Worm (Caenorhabditis elegans): ENCODE results near the gene ZK353.3.

ZK353.3 gene

DNA sequence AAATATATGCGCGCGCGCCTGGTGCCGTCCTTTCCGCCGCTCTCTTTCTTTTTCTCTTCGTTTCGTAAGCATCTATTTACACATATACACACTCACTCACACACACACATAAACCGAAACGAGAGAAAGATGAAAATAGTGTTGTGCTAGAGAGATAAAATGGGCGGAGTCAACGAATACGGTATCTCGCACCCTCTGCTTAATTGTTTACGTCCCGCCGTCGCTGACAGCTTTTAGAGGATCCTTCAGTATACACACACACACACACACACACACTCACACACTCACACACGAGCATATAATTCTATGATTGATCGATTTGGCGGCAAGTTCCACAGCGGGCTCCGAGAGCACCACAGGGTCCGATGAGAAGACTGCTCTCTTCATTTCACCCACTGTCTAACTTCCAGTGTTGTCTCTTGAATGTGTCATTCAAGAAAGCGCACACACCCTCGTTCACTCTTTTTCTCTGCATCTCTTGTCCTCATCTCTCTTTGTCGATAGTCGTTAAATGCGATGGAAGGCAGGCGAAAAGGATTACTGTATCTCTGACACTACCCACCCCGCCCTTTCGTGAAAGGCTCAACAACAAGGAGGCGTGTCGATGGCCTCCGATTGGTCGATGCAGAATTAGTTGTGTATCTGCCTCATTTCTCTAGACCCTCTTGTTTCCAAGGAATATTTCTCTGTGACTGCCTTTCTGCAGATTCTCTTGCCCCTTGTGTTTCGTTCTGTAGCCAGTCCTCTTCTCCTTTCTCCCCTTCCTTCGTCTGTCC lies 21.6 kb downstream of the ZK353.3 start (continued):
- TF ChIP-seq pros-1 (tag; optimal IDR thresholded peaks at IDR 0.05) = peak; percentile 44
- peak; percentile 18 for TF ChIP-seq ceh-6 (GFP tag; optimal IDR thresholded peaks at IDR 0.05)
- peak; percentile 29 for TF ChIP-seq pag-3 (tag; optimal IDR thresholded peaks at IDR 0.05; ENCODE audit: borderline replicate concordance)
- peak; percentile 83 for TF ChIP-seq pha-2 (tag; optimal IDR thresholded peaks at IDR 0.05)
- TF ChIP-seq madf-2 (tag; optimal IDR thresholded peaks at IDR 0.05) = no peak
- peak; percentile 2 for TF ChIP-seq pat-9 (tag; optimal IDR thresholded peaks at IDR 0.05)
- TF ChIP-seq ceh-18 (tag; optimal IDR thresholded peaks at IDR 0.05) = peak; percentile 98
- peak; percentile 95 for TF ChIP-seq ceh-31 (tag; optimal IDR thresholded peaks at IDR 0.05)
- no peak for TF ChIP-seq K02D7.2 (tag; optimal IDR thresholded peaks at IDR 0.05)

DNA sequence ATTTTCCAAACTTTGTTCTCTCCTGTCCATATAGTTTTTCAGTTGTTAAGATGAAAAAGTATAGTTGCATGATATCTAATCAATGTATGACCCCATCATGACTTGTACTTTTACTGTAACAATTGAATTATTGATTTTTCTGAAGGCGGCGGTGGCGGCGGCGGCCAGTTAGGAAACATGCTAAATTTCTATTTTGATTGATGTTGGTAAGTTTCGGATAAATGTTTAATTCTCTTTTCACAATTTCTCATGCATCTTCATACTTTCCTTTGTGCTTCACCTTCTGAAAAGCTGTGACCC lies 22.1 kb downstream of the ZK353.3 start, which contains the start of gene sor-1:
TSS of gene sor-1 (plus strand) at position 201 of the 300 bp plus-strand sequence.
- TF ChIP-seq mec-3 (tag; optimal IDR thresholded peaks at IDR 0.05; ENCODE audit: borderline replicate concordance) = no peak
- no peak for TF ChIP-seq syd-9 (tag; optimal IDR thresholded peaks at IDR 0.05)
- no peak for TF ChIP-seq ttx-3 (tag; optimal IDR thresholded peaks at IDR 0.05)
- no peak for TF ChIP-seq elt-4 (tag; optimal IDR thresholded peaks at IDR 0.05)
- no peak for TF ChIP-seq dmd-4 (tag; optimal IDR thresholded peaks at IDR 0.05; ENCODE audit: borderline replicate concordance)

DNA sequence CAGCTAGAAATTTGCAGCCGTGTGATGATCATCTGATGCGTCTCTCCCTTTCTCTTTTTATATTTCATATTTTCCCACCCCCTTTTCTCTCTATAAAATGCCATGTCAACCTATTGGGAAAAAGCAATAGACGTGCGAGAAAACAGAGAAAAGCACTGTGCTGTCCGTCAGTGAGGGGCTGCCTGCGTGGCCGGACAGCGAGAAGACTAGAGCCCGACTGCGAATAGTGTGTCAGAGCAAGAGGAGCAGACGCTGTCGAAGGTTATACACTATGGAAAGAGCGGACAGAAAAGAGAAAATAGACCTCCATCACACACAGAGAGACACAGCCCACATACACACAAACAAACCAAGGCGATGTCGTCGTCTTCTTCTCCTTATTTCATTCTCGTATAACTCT lies 29.3 kb downstream of the ZK353.3 start:
- TF ChIP-seq K02D7.2 (tag; optimal IDR thresholded peaks at IDR 0.05) (no peak), odd-2 (tag; optimal IDR thresholded peaks at IDR 0.05) (no peak), ceh-24 (tag; optimal IDR thresholded peaks at IDR 0.05) (no peak), ceh-30 (tag; optimal IDR thresholded peaks at IDR 0.05) (no peak), sdc-2 (tag; optimal IDR thresholded peaks at IDR 0.05) (peak; percentile 16), T23F11.4 (GFP tag; optimal IDR thresholded peaks at IDR 0.05) (no peak), zip-5 (tag; optimal IDR thresholded peaks at IDR 0.05) (no peak), ztf-16 (tag; optimal IDR thresholded peaks at IDR 0.05) (no peak), ceh-19 (GFP tag; optimal IDR thresholded peaks at IDR 0.05) (no peak), ref-2 (tag; optimal IDR thresholded peaks at IDR 0.05) (peak; percentile 58), tbx-7 (tag; optimal IDR thresholded peaks at IDR 0.05) (no peak), ama-1 (optimal IDR thresholded peaks at IDR 0.05) (no peak), ceh-34 (tag; optimal IDR thresholded peaks at IDR 0.05) (peak; percentile 46), pax-1 (tag; optimal IDR thresholded peaks at IDR 0.05) (no peak), elt-2 (tag; optimal IDR thresholded peaks at IDR 0.05) (peak; percentile 51), Y22D7AL.16 (tag; optimal IDR thresholded peaks at IDR 0.05) (no peak), madf-2 (tag; optimal IDR thresholded peaks at IDR 0.05) (no peak), hlh-8 (tag; optimal IDR thresholded peaks at IDR 0.05) (no peak), hlh-30 (tag; optimal IDR thresholded peaks at IDR 0.05; ENCODE audit: insufficient read depth) (no peak), lim-6 (tag; optimal IDR thresholded peaks at IDR 0.05) (no peak), hlh-15 (tag; optimal IDR thresholded peaks at IDR 0.05) (no peak), unc-3 (GFP tag; conservative IDR thresholded peaks at IDR 0.05) (no peak), unc-3 (tag; optimal IDR thresholded peaks at IDR 0.05) (no peak), F13H6.1 (tag; optimal IDR thresholded peaks at IDR 0.05) (peak; percentile 32), ceh-2 (tag; optimal IDR thresholded peaks at IDR 0.05) (peak; percentile 43), ahr-1 (tag; optimal IDR thresholded peaks at IDR 0.05) (no peak), ceh-45 (GFP tag; IDR thresholded peaks at IDR 0.05) (no peak), pqm-1 (tag; optimal IDR thresholded peaks at IDR 0.05) (no peak), che-1 (tag; optimal IDR thresholded peaks at IDR 0.05) (no peak), lin-11 (tag; optimal IDR thresholded peaks at IDR 0.05) (no peak), ceh-22 (tag; optimal IDR thresholded peaks at IDR 0.05) (no peak), sox-2 (GFP tag; IDR thresholded peaks at IDR 0.05) (no peak), fax-1 (tag; optimal IDR thresholded peaks at IDR 0.05) (peak; percentile 5), rnt-1 (tag; optimal IDR thresholded peaks at IDR 0.05) (no peak), dmd-4 (tag; optimal IDR thresholded peaks at IDR 0.05; ENCODE audit: borderline replicate concordance) (no peak), pag-3 (tag; optimal IDR thresholded peaks at IDR 0.05; ENCODE audit: borderline replicate concordance) (no peak), ceh-18 (tag; optimal IDR thresholded peaks at IDR 0.05) (peak; percentile 59), unc-42 (tag; optimal IDR thresholded peaks at IDR 0.05) (no peak), pha-2 (tag; optimal IDR thresholded peaks at IDR 0.05) (no peak), ceh-31 (tag; optimal IDR thresholded peaks at IDR 0.05) (peak; percentile 59), ceh-14 (tag; optimal IDR thresholded peaks at IDR 0.05) (no peak), ceh-6 (GFP tag; optimal IDR thresholded peaks at IDR 0.05) (no peak)

Measured in whole organism, late embryonic.